Fruit fly (Drosophila melanogaster): Measurements from ENCODE around the gene CarT.

CarT gene

dm6 chr2L:20758188-20758846 lies 28.2 kb upstream of the CarT start (continued):
- TF ChIP-seq CG4707 (GFP tag; optimal IDR thresholded peaks at IDR 0.05) (no peak), Doc3 (GFP tag; IDR thresholded peaks at IDR 0.05; ENCODE audit: partially characterized antibody) (no peak), Ptx1 (GFP tag; IDR thresholded peaks at IDR 0.05) (0 out of 2 replicates have a peak, but pooled peaks have one; percentile 11), Atf6 (GFP tag; IDR thresholded peaks at IDR 0.05) (no peak), luna (GFP tag; optimal IDR thresholded peaks at IDR 0.05) (no peak), Awh (GFP tag; IDR thresholded peaks at IDR 0.05) (0 out of 2 replicates have a peak, but pooled peaks have one; percentile 42), CG14710 (tag; optimal IDR thresholded peaks at IDR 0.05) (no peak), CG18262 (tag; optimal IDR thresholded peaks at IDR 0.05) (peak; percentile 1), CG10462 (GFP tag; optimal IDR thresholded peaks at IDR 0.05) (no peak), CG9932 (GFP tag; IDR thresholded peaks at IDR 0.05) (no peak; the same call in 1 of the 2 replicates), gsb (GFP tag; IDR thresholded peaks at IDR 0.05) (0 out of 2 replicates have a peak, but pooled peaks have one; percentile 14), fru (optimal IDR thresholded peaks at IDR 0.05) (no peak), HmgZ (tag; optimal IDR thresholded peaks at IDR 0.05) (no peak), Tbp (GFP tag; optimal IDR thresholded peaks at IDR 0.05) (no peak), mam (GFP tag; optimal IDR thresholded peaks at IDR 0.05) (no peak), CG7271 (tag; optimal IDR thresholded peaks at IDR 0.05) (no peak), Stat92E (GFP tag; optimal IDR thresholded peaks at IDR 0.05) (peak in 1 of 3 experiments; percentile 88), usp (GFP tag; optimal IDR thresholded peaks at IDR 0.05) (no peak), slou (GFP tag; optimal IDR thresholded peaks at IDR 0.05) (no peak), CG32532 (GFP tag; IDR thresholded peaks at IDR 0.05) (peak; percentile 26; the same call in 1 of the 2 replicates), CG8944 (GFP tag; optimal IDR thresholded peaks at IDR 0.05) (no peak), MBD-R2 (GFP tag; IDR thresholded peaks at IDR 0.05) (no peak), ERR (GFP tag; optimal IDR thresholded peaks at IDR 0.05) (no peak), CG8281 (tag; optimal IDR thresholded peaks at IDR 0.05) (no peak), CG9437 (GFP tag; optimal IDR thresholded peaks at IDR 0.05) (peak; percentile 0), crol (GFP tag; IDR thresholded peaks at IDR 0.05) (no peak), CG10366 (GFP tag; IDR thresholded peaks at IDR 0.05) (0 out of 2 replicates have a peak, but pooled peaks have one; percentile 10), Dbx (GFP tag; IDR thresholded peaks at IDR 0.05) (no peak), CG3407 (GFP tag; optimal IDR thresholded peaks at IDR 0.05) (no peak), Vsx1 (GFP tag; optimal IDR thresholded peaks at IDR 0.05) (no peak), nerfin-2 (GFP tag; IDR thresholded peaks at IDR 0.05; ENCODE audit: partially characterized antibody) (no peak), CG17568 (GFP tag; optimal IDR thresholded peaks at IDR 0.05) (no peak), Gug (GFP tag; IDR thresholded peaks at IDR 0.05) (no peak), pros (GFP tag; optimal IDR thresholded peaks at IDR 0.05) (peak; percentile 50), CG5953 (GFP tag; IDR thresholded peaks at IDR 0.05) (no peak), Dad (GFP tag; optimal IDR thresholded peaks at IDR 0.05) (peak; percentile 25), run (tag; optimal IDR thresholded peaks at IDR 0.05) (no peak), disco-r (GFP tag; optimal IDR thresholded peaks at IDR 0.05) (no peak), ci (GFP tag; IDR thresholded peaks at IDR 0.05) (peak; percentile 63; the same call in 2 of the 3 replicates), CG11696 (GFP tag; IDR thresholded peaks at IDR 0.05) (no peak), tap (tag; optimal IDR thresholded peaks at IDR 0.05) (no peak), CG12769 (tag; optimal IDR thresholded peaks at IDR 0.05) (no peak), gce (GFP tag; IDR thresholded peaks at IDR 0.05) (no peak), CG8924 (tag; optimal IDR thresholded peaks at IDR 0.05) (peak; percentile 62), Oli (tag; optimal IDR thresholded peaks at IDR 0.05) (no peak), Hsf (GFP tag; optimal IDR thresholded peaks at IDR 0.05) (no peak), pfk (GFP tag; optimal IDR thresholded peaks at IDR 0.05) (peak; percentile 28), NK7.1 (GFP tag; optimal IDR thresholded peaks at IDR 0.05) (no peak), CG9817 (tag; optimal IDR thresholded peaks at IDR 0.05) (no peak), Elba2 (GFP tag; optimal IDR thresholded peaks at IDR 0.05) (no peak), CG6654 (GFP tag; optimal IDR thresholded peaks at IDR 0.05) (no peak)
